Fruit fly (Drosophila melanogaster) whole organism, embryonic: ENCODE data around the gene e.

Source experiments
- Antp ChIP-seq: fragments of 200-800 bp; sonication (Bioruptor generic); optimal IDR thresholded peaks from 3 replicates; lab custom pipeline; 2016; ENCODE audit warnings: missing biosample characterization, missing genetic modification characterization
- B-H2 ChIP-seq: fragments of 200-800 bp; sonication (Bioruptor generic); optimal IDR thresholded peaks from 2 replicates; lab custom pipeline; 2018; ENCODE audit warnings: missing biosample characterization, mild to moderate bottlenecking, missing genetic modification characterization
- Bteb2 ChIP-seq: fragments of 200-800 bp; sonication (Bioruptor generic); optimal IDR thresholded peaks from 2 replicates; lab custom pipeline; 2016; ENCODE audit warnings: missing biosample characterization, missing genetic modification characterization
- CG10267 ChIP-seq: fragments of 200-800 bp; sonication (Bioruptor generic); optimal IDR thresholded peaks from 2 replicates; lab custom pipeline; 2018; ENCODE audit warnings: missing biosample characterization, mild to moderate bottlenecking, missing genetic modification characterization, moderate library complexity
- CG10366 ChIP-seq: fragments of 200-800 bp; sonication (Bioruptor generic); IDR thresholded peaks from 2 replicates; pipeline ENCODE4 v1.3.6; 2022; ENCODE audit warnings: missing biosample characterization, missing genetic modification characterization
- CG10543 ChIP-seq: fragments of 200-800 bp; sonication (Bioruptor generic); optimal IDR thresholded peaks from 3 replicates; lab custom pipeline; 2017; ENCODE audit warnings: missing biosample characterization, mild to moderate bottlenecking, missing genetic modification characterization, moderate library complexity
- CG13296 ChIP-seq: fragments of 200-800 bp; sonication (Bioruptor generic); optimal IDR thresholded peaks from 3 replicates; lab custom pipeline; 2018; ENCODE audit warnings: missing biosample characterization, mild to moderate bottlenecking, missing genetic modification characterization
- CG14050 ChIP-seq: fragments of 200-800 bp; sonication (Bioruptor generic); IDR thresholded peaks from 3 replicates; pipeline ENCODE4 v1.3.6; 2022; ENCODE audit warnings: missing biosample characterization, missing genetic modification characterization
- CG14965 ChIP-seq: fragments of 200-800 bp; sonication (Bioruptor generic); optimal IDR thresholded peaks from 2 replicates; lab custom pipeline; 2016; ENCODE audit warnings: missing biosample characterization, missing genetic modification characterization, borderline replicate concordance
- CG15011 ChIP-seq: fragments of 200-800 bp; sonication (Bioruptor generic); optimal IDR thresholded peaks from 3 replicates; lab custom pipeline; 2018; ENCODE audit warnings: missing biosample characterization, mild to moderate bottlenecking, missing genetic modification characterization
- CG15514 ChIP-seq: fragments of 200-800 bp; sonication (Bioruptor generic); optimal IDR thresholded peaks from 3 replicates; lab custom pipeline; 2017; ENCODE audit warnings: missing biosample characterization, missing genetic modification characterization, mild to moderate bottlenecking, moderate library complexity, missing genetic modification reagents
- CG18011 ChIP-seq: fragments of 200-800 bp; sonication (Bioruptor generic); optimal IDR thresholded peaks from 2 replicates; lab custom pipeline; 2017; ENCODE audit warnings: missing biosample characterization, missing genetic modification characterization, mild to moderate bottlenecking, moderate library complexity, missing genotype
- CG18599 ChIP-seq: fragments of 200-800 bp; sonication (Bioruptor generic); optimal IDR thresholded peaks from 3 replicates; lab custom pipeline; 2017; ENCODE audit warnings: missing biosample characterization, missing genetic modification characterization, mild to moderate bottlenecking, moderate library complexity, missing genetic modification reagents
- CG2678 ChIP-seq: fragments of 200-800 bp; sonication (Bioruptor generic); optimal IDR thresholded peaks from 3 replicates; lab custom pipeline; 2019; ENCODE audit warnings: missing biosample characterization, mild to moderate bottlenecking, missing genetic modification characterization, moderate library complexity
- CG31441 ChIP-seq: fragments of 200-800 bp; sonication (Bioruptor generic); IDR thresholded peaks from 2 replicates; pipeline ENCODE4 v1.3.6; 2022; ENCODE audit warnings: missing biosample characterization, missing genetic modification characterization
- CG6254 ChIP-seq: fragments of 200-800 bp; sonication (Bioruptor generic); optimal IDR thresholded peaks from 3 replicates; lab custom pipeline; 2017; ENCODE audit warnings: mild to moderate bottlenecking, missing biosample characterization, missing genetic modification reagents, missing genetic modification characterization
- CG6813 ChIP-seq: fragments of 200-800 bp; sonication (Bioruptor generic); optimal IDR thresholded peaks from 2 replicates; lab custom pipeline; 2017; ENCODE audit warnings: missing biosample characterization, missing genetic modification characterization, mild to moderate bottlenecking, moderate library complexity, missing genetic modification reagents
- CG7357 ChIP-seq: fragments of 200-800 bp; sonication (Bioruptor generic); IDR thresholded peaks from 3 replicates; pipeline ENCODE4 v1.3.6; 2022; ENCODE audit warnings: missing biosample characterization, missing genetic modification characterization
- CG8290 ChIP-seq, 3 experiments: fragments of 200-800 bp; sonication (Bioruptor generic); optimal IDR thresholded peaks; 2 replicates each; lab custom pipeline; 2016 to 2019; ENCODE audit warnings: missing biosample characterization in 3 of 3, missing genetic modification characterization in 3 of 3, mild to moderate bottlenecking in 2 of 3, moderate library complexity in 1 of 3
- CG8924 ChIP-seq: fragments of 200-800 bp; optimal IDR thresholded peaks from 3 replicates; lab custom pipeline; 2019; ENCODE audit warnings: missing biosample characterization, mild to moderate bottlenecking, missing genetic modification characterization, moderate library complexity
- CG9609 ChIP-seq: fragments of 200-800 bp; sonication (Bioruptor generic); optimal IDR thresholded peaks from 3 replicates; lab custom pipeline; 2016; ENCODE audit warnings: missing biosample characterization, missing genetic modification characterization
- CoRest ChIP-seq: fragments of 200-800 bp; sonication (Bioruptor generic); optimal IDR thresholded peaks from 3 replicates; lab custom pipeline; 2018; ENCODE audit warnings: missing biosample characterization, mild to moderate bottlenecking, missing genetic modification characterization, moderate library complexity
- CrebB ChIP-seq: fragments of 200-800 bp; sonication (Bioruptor generic); optimal IDR thresholded peaks from 3 replicates; lab custom pipeline; 2018; ENCODE audit warnings: missing biosample characterization, mild to moderate bottlenecking, missing genetic modification characterization
- Dp ChIP-seq: fragments of 200-800 bp; sonication (Bioruptor generic); optimal IDR thresholded peaks from 2 replicates; lab custom pipeline; 2018; ENCODE audit warnings: missing biosample characterization, mild to moderate bottlenecking, missing genetic modification characterization, moderate library complexity
- GATAe ChIP-seq: fragments of 200-800 bp; sonication (Bioruptor generic); conservative IDR thresholded peaks from 2 replicates; pipeline ENCODE4 v1.3.6; 2022; ENCODE audit warnings: missing biosample characterization, missing genetic modification characterization
- HmgZ ChIP-seq: fragments of 200-800 bp; sonication (Bioruptor generic); optimal IDR thresholded peaks from 2 replicates; lab custom pipeline; 2018; ENCODE audit warnings: missing biosample characterization, mild to moderate bottlenecking, missing genetic modification characterization
- Med ChIP-seq: fragments of 200-800 bp; sonication (Bioruptor generic); peaks from one replicate; lab custom pipeline; 2016; ENCODE audit warnings: missing biosample characterization, missing genetic modification characterization, mild to moderate bottlenecking, inconsistent platforms, moderate library complexity
- Opbp ChIP-seq: fragments of 200-800 bp; sonication (Bioruptor generic); IDR thresholded peaks from 3 replicates; pipeline ENCODE4 v1.3.6; 2022; ENCODE audit warnings: missing biosample characterization, missing genetic modification characterization; ENCODE audit not compliant: partially characterized antibody
- al ChIP-seq: fragments of 200-800 bp; sonication (Bioruptor generic); IDR thresholded peaks from 2 replicates; pipeline ENCODE4 v1.3.6; 2022; ENCODE audit warnings: missing biosample characterization, missing genetic modification characterization
- ara ChIP-seq: fragments of 200-800 bp; sonication (Bioruptor generic); IDR thresholded peaks from 2 replicates; pipeline ENCODE4 v1.3.6; 2022; ENCODE audit warnings: missing biosample characterization, missing genetic modification characterization
- ato ChIP-seq: fragments of 200-800 bp; sonication (Bioruptor generic); IDR thresholded peaks from 2 replicates; pipeline ENCODE4 v1.3.6; 2022; ENCODE audit warnings: missing biosample characterization, missing genetic modification characterization; ENCODE audit not compliant: partially characterized antibody
- cad ChIP-seq: fragments of >200 bp; optimal IDR thresholded peaks from 2 replicates; lab custom pipeline; 2017; ENCODE audit warnings: missing biosample characterization, missing genetic modification characterization
- caup ChIP-seq: fragments of 200-800 bp; sonication (Bioruptor generic); optimal IDR thresholded peaks from 3 replicates; lab custom pipeline; 2017; ENCODE audit warnings: missing biosample characterization, mild to moderate bottlenecking, missing genetic modification characterization, moderate library complexity; ENCODE audit not compliant: severe bottlenecking
- chn ChIP-seq: fragments of 200-800 bp; sonication (Bioruptor generic); optimal IDR thresholded peaks from 2 replicates; lab custom pipeline; 2016; ENCODE audit warnings: missing biosample characterization, missing genetic modification characterization
- corto ChIP-seq: fragments of 200-800 bp; sonication (Bioruptor generic); optimal IDR thresholded peaks from 2 replicates; lab custom pipeline; 2016; ENCODE audit warnings: missing biosample characterization, mild to moderate bottlenecking, missing genetic modification characterization, moderate library complexity
- cwo ChIP-seq: fragments of 200-800 bp; sonication (Bioruptor generic); optimal IDR thresholded peaks from 3 replicates; lab custom pipeline; 2017; ENCODE audit warnings: missing biosample characterization, missing genetic modification characterization, mild to moderate bottlenecking, moderate library complexity, missing genetic modification reagents
- exex ChIP-seq: fragments of 200-800 bp; sonication (Bioruptor generic); optimal IDR thresholded peaks from 4 replicates; lab custom pipeline; 2018; ENCODE audit warnings: missing biosample characterization, mild to moderate bottlenecking, missing genetic modification characterization, moderate library complexity
- grn ChIP-seq: fragments of 200-800 bp; sonication (Bioruptor generic); optimal IDR thresholded peaks from 3 replicates; lab custom pipeline; 2017; ENCODE audit warnings: missing biosample characterization, missing genetic modification characterization
- hbn ChIP-seq: fragments of 200-800 bp; sonication (Bioruptor generic); IDR thresholded peaks from 2 replicates; pipeline ENCODE4 v1.3.6; 2022; ENCODE audit warnings: missing biosample characterization, missing genetic modification characterization; ENCODE audit not compliant: partially characterized antibody
- hth ChIP-seq: fragments of >200 bp; optimal IDR thresholded peaks from 2 replicates; lab custom pipeline; 2017; ENCODE audit warnings: inconsistent platforms
- jumu ChIP-seq: fragments of 200-800 bp; sonication (Bioruptor generic); optimal IDR thresholded peaks from 3 replicates; lab custom pipeline; 2016; ENCODE audit warnings: missing biosample characterization, missing genetic modification characterization
- kah ChIP-seq: fragments of 200-800 bp; sonication (Bioruptor generic); optimal IDR thresholded peaks from 2 replicates; lab custom pipeline; 2018; ENCODE audit warnings: missing biosample characterization, mild to moderate bottlenecking, missing genetic modification characterization
- otp ChIP-seq: fragments of 200-800 bp; sonication (Bioruptor generic); IDR thresholded peaks from 3 replicates; pipeline ENCODE4, ENCODE4 v1.3.6; 2022; ENCODE audit warnings: missing biosample characterization, missing genetic modification characterization
- peb ChIP-seq: fragments of 200-800 bp; sonication (Bioruptor generic); IDR thresholded peaks from 2 replicates; pipeline ENCODE4 v1.3.6; 2022; ENCODE audit warnings: missing biosample characterization, missing genetic modification characterization
- phol ChIP-seq: fragments of 200-800 bp; sonication (Bioruptor generic); optimal IDR thresholded peaks from 3 replicates; lab custom pipeline; 2018; ENCODE audit warnings: missing biosample characterization, mild to moderate bottlenecking, missing genetic modification characterization, moderate library complexity
- pros ChIP-seq: fragments of 200-800 bp; sonication (Bioruptor generic); optimal IDR thresholded peaks from 3 replicates; lab custom pipeline; 2019; ENCODE audit warnings: missing biosample characterization, mild to moderate bottlenecking, missing genetic modification characterization, moderate library complexity
- ranshi ChIP-seq: fragments of 200-800 bp; sonication (Bioruptor generic); IDR thresholded peaks from 2 replicates; pipeline ENCODE4 v1.3.6; 2022; ENCODE audit warnings: missing biosample characterization, missing genetic modification characterization
- sd ChIP-seq: fragments of 200-800 bp; sonication (Bioruptor generic); optimal IDR thresholded peaks from 3 replicates; lab custom pipeline; 2018; ENCODE audit warnings: missing biosample characterization, mild to moderate bottlenecking, missing genetic modification characterization, moderate library complexity
- zfh1 ChIP-seq: fragments of 200-800 bp; sonication (Bioruptor generic); IDR thresholded peaks from 3 replicates; pipeline ENCODE4 v1.3.6; 2022; ENCODE audit warnings: missing biosample characterization, missing genetic modification characterization
- zfh2 ChIP-seq: fragments of 200-800 bp; sonication (Bioruptor generic); optimal IDR thresholded peaks from 2 replicates; lab custom pipeline; 2016; ENCODE audit warnings: missing biosample characterization, missing genetic modification characterization

e gene

DNA sequence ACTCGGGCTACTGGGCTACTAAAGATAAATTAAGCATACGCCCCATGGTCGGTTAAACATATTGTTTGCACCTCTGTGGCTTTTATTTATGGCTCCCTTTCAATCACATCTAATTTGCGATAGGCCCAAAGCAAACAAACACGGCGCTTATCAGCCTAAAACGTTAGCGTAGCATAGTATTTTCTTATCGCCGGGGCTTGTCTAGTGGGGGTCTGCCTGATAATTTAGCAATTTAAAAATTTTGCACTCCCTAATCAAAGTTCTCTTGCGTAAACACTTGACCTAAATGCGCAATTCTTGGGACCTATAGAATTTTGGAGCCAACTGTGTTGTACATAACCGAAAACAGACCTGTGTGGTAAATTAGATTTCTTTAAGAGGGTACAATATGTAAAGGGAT lies 38.9 kb downstream of the e start (continued):
- TF ChIP-seq pros (GFP tag; lab: Kevin White, UChicago) (no peak), CG15011 (GFP tag; lab: Kevin White, UChicago) (no peak), zfh1 (GFP tag; lab: Robert Waterston, UW) (no peak), CG14050 (GFP tag; lab: Robert Waterston, UW) (no peak), sd (tag; lab: Kevin White, UChicago) (peak; percentile 83), CG18599 (peak; percentile 2), ranshi (no peak), al (GFP tag; lab: Robert Waterston, UW) (no peak), caup (GFP tag; lab: Kevin White, UChicago) (peak; percentile 28), cad (GFP tag; lab: Kevin White, UChicago) (no peak), otp (no peak), Bteb2 (GFP tag; lab: Kevin White, UChicago) (no peak), GATAe (peak; percentile 53), ato (GFP tag; lab: Robert Waterston, UW) (no peak), CG10366 (GFP tag; lab: Robert Waterston, UW) (no peak), CG15514 (GFP tag; lab: Kevin White, UChicago) (no peak), CG7357 (GFP tag; lab: Robert Waterston, UW) (no peak), CrebB (no peak), jumu (GFP tag; lab: Kevin White, UChicago) (no peak), hbn (GFP tag; lab: Robert Waterston, UW) (no peak), CG9609 (GFP tag; lab: Kevin White, UChicago) (no peak), peb (GFP tag; lab: Robert Waterston, UW) (0 out of 2 replicates have a peak, but pooled peaks have one; percentile 18), CG31441 (no peak), CG14965 (GFP tag; lab: Kevin White, UChicago) (no peak), CG10543 (GFP tag; lab: Kevin White, UChicago) (peak; percentile 20), CG8290 (GFP tag; optimal IDR thresholded peaks at IDR 0.05; lab: Kevin White, UChicago) (no peak), CG8290 (tag; optimal IDR thresholded peaks at IDR 0.05; lab: Kevin White, UChicago) (peak in 1 of 2 experiments; percentile 5), Antp (GFP tag; lab: Kevin White, UChicago) (no peak), grn (GFP tag; lab: Kevin White, UChicago) (peak; percentile 83), chn (GFP tag; lab: Kevin White, UChicago) (no peak), Opbp (GFP tag; lab: Robert Waterston, UW) (no peak), CG6254 (GFP tag; lab: Kevin White, UChicago) (no peak), B-H2 (GFP tag; lab: Kevin White, UChicago) (peak; percentile 36), zfh2 (no peak), CG13296 (GFP tag; lab: Kevin White, UChicago) (peak; percentile 10), CG10267 (no peak), CG18011 (no peak), ara (GFP tag; lab: Robert Waterston, UW) (no peak), kah (no peak), cwo (GFP tag; lab: Kevin White, UChicago) (peak; percentile 60), CG6813 (GFP tag; lab: Kevin White, UChicago) (peak; percentile 13), hth (lab: Kevin White, UChicago) (no peak), Med (peak; percentile 57), phol (tag; lab: Kevin White, UChicago) (no peak), corto (GFP tag; lab: Kevin White, UChicago) (no peak), CG8924 (tag; lab: Kevin White, UChicago) (no peak), exex (tag; lab: Kevin White, UChicago) (peak; percentile 97), CG2678 (tag; lab: Kevin White, UChicago) (no peak), CoRest (tag; lab: Kevin White, UChicago) (no peak), Dp (GFP tag; lab: Kevin White, UChicago) (no peak), HmgZ (tag; lab: Kevin White, UChicago) (peak; percentile 15)
